Fruit fly (Drosophila melanogaster): ENCODE data around the gene Cpr100A.

The Cpr100A gene

dm6 chr3R:30912402-30912801 lies 45.1 kb downstream of the Cpr100A start, which contains the start of gene Ptx1 (continued):
- TF ChIP-seq Side (GFP tag; optimal IDR thresholded peaks at IDR 0.05) (peak; percentile 20), ci (GFP tag; IDR thresholded peaks at IDR 0.05) (peak; percentile 31; the same call in 1 of the 3 replicates), al (GFP tag; IDR thresholded peaks at IDR 0.05) (no peak), prd (optimal IDR thresholded peaks at IDR 0.05) (no peak), prd (GFP tag; IDR thresholded peaks at IDR 0.05) (peak; percentile 36; the same call in 1 of the 3 replicates), gce (GFP tag; IDR thresholded peaks at IDR 0.05) (no peak), CG6854 (GFP tag; optimal IDR thresholded peaks at IDR 0.05) (no peak), chinmo (GFP tag; IDR thresholded peaks at IDR 0.05; ENCODE audit: partially characterized antibody) (peak; percentile 92), Meics (GFP tag; optimal IDR thresholded peaks at IDR 0.05) (no peak), mld (GFP tag; IDR thresholded peaks at IDR 0.05; ENCODE audit: partially characterized antibody) (no peak; the same call in 2 of the 3 replicates), CG8281 (tag; optimal IDR thresholded peaks at IDR 0.05) (no peak), CG7556 (GFP tag; optimal IDR thresholded peaks at IDR 0.05) (no peak), CG10543 (GFP tag; optimal IDR thresholded peaks at IDR 0.05) (peak; percentile 39), onecut (GFP tag; IDR thresholded peaks at IDR 0.05) (no peak), sob (GFP tag; IDR thresholded peaks at IDR 0.05) (0 out of 2 replicates have a peak, but pooled peaks have one; percentile 26), sug (tag; optimal IDR thresholded peaks at IDR 0.05) (peak; percentile 27), CG17802 (tag; optimal IDR thresholded peaks at IDR 0.05) (no peak), klu (GFP tag; IDR thresholded peaks at IDR 0.05) (no peak), ham (GFP tag; IDR thresholded peaks at IDR 0.05) (no peak), CG2202 (tag; optimal IDR thresholded peaks at IDR 0.05) (no peak), pan (optimal IDR thresholded peaks at IDR 0.05) (no peak), pan (GFP tag; optimal IDR thresholded peaks at IDR 0.05 in 1 of 2, IDR thresholded peaks at IDR 0.05 in 1 of 2) (no peak)

- TF ChIP-seq Ptx1 (GFP tag; IDR thresholded peaks at IDR 0.05) (0 out of 2 replicates have a peak, but pooled peaks have one; percentile 16), jigr1 (GFP tag; IDR thresholded peaks at IDR 0.05) (no peak), Ets65A (GFP tag) (peak; percentile 86), CG8290 (GFP tag; optimal IDR thresholded peaks at IDR 0.05) (no peak), CG8290 (tag; optimal IDR thresholded peaks at IDR 0.05) (peak in 1 of 2 experiments; percentile 24), CG2199 (GFP tag; IDR thresholded peaks at IDR 0.05) (no peak)
These were observed 46.4 kb downstream of the Cpr100A start for dm6 chr3R:30913704-30914103.

- TF ChIP-seq Aef1 (GFP tag; IDR thresholded peaks at IDR 0.05) = peak; percentile 12; the same call in 1 of the 3 replicates
- TF ChIP-seq Jarid2 (GFP tag; optimal IDR thresholded peaks at IDR 0.05) = peak; percentile 17
- peak; percentile 25 for TF ChIP-seq CG2678 (tag; optimal IDR thresholded peaks at IDR 0.05)
- no peak for TF ChIP-seq BEAF-32 (GFP tag; optimal IDR thresholded peaks at IDR 0.05)
- peak; percentile 98 for TF ChIP-seq crol (GFP tag; IDR thresholded peaks at IDR 0.05)
- TF ChIP-seq repo (GFP tag; optimal IDR thresholded peaks at IDR 0.05) = no peak
- TF ChIP-seq fd102C (GFP tag; optimal IDR thresholded peaks at IDR 0.05) = no peak
- TF ChIP-seq CG12769 (tag; optimal IDR thresholded peaks at IDR 0.05) = peak; percentile 39
- no peak for TF ChIP-seq Side (GFP tag; optimal IDR thresholded peaks at IDR 0.05)
- TF ChIP-seq sug (tag; optimal IDR thresholded peaks at IDR 0.05) = peak; percentile 69
- TF ChIP-seq rib (GFP tag; IDR thresholded peaks at IDR 0.05) = 0 out of 2 replicates have a peak, but pooled peaks have one; percentile 20
- TF ChIP-seq HLH4C (GFP tag; IDR thresholded peaks at IDR 0.05; ENCODE audit: partially characterized antibody) = no peak
- 0 out of 2 replicates have a peak, but pooled peaks have one; percentile 6 for TF ChIP-seq NFAT (GFP tag; IDR thresholded peaks at IDR 0.05)
- TF ChIP-seq CG2875 (GFP tag; optimal IDR thresholded peaks at IDR 0.05) = peak; percentile 14
- TF ChIP-seq ci (GFP tag; IDR thresholded peaks at IDR 0.05) = 0 out of 3 replicates have a peak, but pooled peaks have one; percentile 23
- TF ChIP-seq lab (GFP tag; optimal IDR thresholded peaks at IDR 0.05) = peak; percentile 28
- TF ChIP-seq sens (GFP tag) = peak; percentile 65
- peak; percentile 98 for TF ChIP-seq GATAe (GFP tag; conservative IDR thresholded peaks at IDR 0.05)
- TF ChIP-seq Med (GFP tag) = peak; percentile 28
- TF ChIP-seq CG10543 (GFP tag; optimal IDR thresholded peaks at IDR 0.05) = peak; percentile 36
- TF ChIP-seq sd (tag; optimal IDR thresholded peaks at IDR 0.05) = peak; percentile 23
- TF ChIP-seq ewg (GFP tag; optimal IDR thresholded peaks at IDR 0.05) = no peak
- peak; percentile 12 for TF ChIP-seq PHDP (tag; optimal IDR thresholded peaks at IDR 0.05)
- peak; percentile 2 for TF ChIP-seq CG12071 (GFP tag; optimal IDR thresholded peaks at IDR 0.05)
- peak; percentile 26 for TF ChIP-seq CG3281 (GFP tag; optimal IDR thresholded peaks at IDR 0.05)
These were observed 47.9 kb downstream of the Cpr100A start for dm6 chr3R:30915235-30915634.
